Fruit fly (Drosophila melanogaster) whole organism, wandering third instar larva: Measurements from ENCODE around the gene CG15263.

Source experiments
- Abd-B ChIP-seq: fragments of >200 bp; optimal IDR thresholded peaks from 2 replicates; lab custom pipeline; 2017; ENCODE audit warnings: missing biosample characterization, missing genetic modification characterization
- CG32264 ChIP-seq: fragments of 200-800 bp; sonication (Bioruptor generic); optimal IDR thresholded peaks from 2 replicates; lab custom pipeline; 2016; ENCODE audit warnings: missing biosample characterization, missing genetic modification characterization
- CG9705 ChIP-seq: fragments of 200-800 bp; sonication (Bioruptor generic); optimal IDR thresholded peaks from 2 replicates; lab custom pipeline; 2018; ENCODE audit warnings: missing biosample characterization, mild to moderate bottlenecking, missing genetic modification characterization
- CrebA ChIP-seq: fragments of 200-800 bp; sonication (Bioruptor generic); optimal IDR thresholded peaks from 2 replicates; lab custom pipeline; 2016; ENCODE audit warnings: missing biosample characterization, mild to moderate bottlenecking, missing genetic modification characterization, borderline replicate concordance
- Dfd ChIP-seq: fragments of >200 bp; optimal IDR thresholded peaks from 2 replicates; lab custom pipeline; 2017; ENCODE audit warnings: missing biosample characterization, missing genetic modification characterization
- Dif ChIP-seq: fragments of 200-275, 200-300 bp; sonication (Bioruptor generic); optimal IDR thresholded peaks from 2 replicates; lab custom pipeline; 2018; ENCODE audit warnings: missing biosample characterization, missing genetic modification characterization; ENCODE audit not compliant: partially characterized antibody
- GATAd ChIP-seq: sonication (Bioruptor generic); optimal IDR thresholded peaks from 2 replicates; lab custom pipeline; 2016; ENCODE audit warnings: missing biosample characterization, missing genetic modification characterization
- HLH106 ChIP-seq: fragments of 200-800 bp; optimal IDR thresholded peaks from 3 replicates; lab custom pipeline; 2019; ENCODE audit warnings: missing biosample characterization, mild to moderate bottlenecking, missing genetic modification characterization, moderate library complexity
- Mio ChIP-seq: sonication (Bioruptor generic); optimal IDR thresholded peaks from 2 replicates; lab custom pipeline; 2016; ENCODE audit warnings: missing biosample characterization, missing genetic modification characterization
- Myc ChIP-seq: fragments of >200 bp; optimal IDR thresholded peaks from 2 replicates; lab custom pipeline; 2017
- N ChIP-seq: fragments of >200 bp; optimal IDR thresholded peaks from 2 replicates; lab custom pipeline; 2018; ENCODE audit warnings: missing biosample characterization, missing external identifiers, missing genetic modification characterization
- OdsH ChIP-seq: fragments of 200-800 bp; sonication (Bioruptor generic); optimal IDR thresholded peaks from 2 replicates; lab custom pipeline; 2016; ENCODE audit warnings: missing biosample characterization, mild to moderate bottlenecking, missing genetic modification characterization
- Rel ChIP-seq, 2 experiments: fragments of 200-800 bp; sonication (Bioruptor generic) in 1 of 2; optimal IDR thresholded peaks; 2 replicates in 1 of 2; 3 replicates in 1 of 2; lab custom pipeline; 2016 to 2019; ENCODE audit warnings: mild to moderate bottlenecking in 2 of 2, missing biosample characterization in 2 of 2, missing genetic modification characterization in 2 of 2, moderate library complexity in 1 of 2
- Sp1 ChIP-seq: fragments of 200-800 bp; sonication (Bioruptor generic); optimal IDR thresholded peaks from 3 replicates; lab custom pipeline; 2019; ENCODE audit warnings: missing biosample characterization, mild to moderate bottlenecking, missing genetic modification characterization, moderate library complexity
- brk ChIP-seq: fragments of 200-800 bp; sonication (Bioruptor generic); optimal IDR thresholded peaks from 2 replicates; lab custom pipeline; 2016; ENCODE audit warnings: missing biosample characterization, mild to moderate bottlenecking, missing genetic modification characterization
- dmrt93B ChIP-seq: fragments of 200-800 bp; sonication (Bioruptor generic); optimal IDR thresholded peaks from 2 replicates; lab custom pipeline; 2018; ENCODE audit warnings: missing biosample characterization, mild to moderate bottlenecking, missing genetic modification characterization
- dsf ChIP-seq: sonication (Bioruptor generic); optimal IDR thresholded peaks from 2 replicates; lab custom pipeline; 2016; ENCODE audit warnings: missing biosample characterization, missing genetic modification characterization, borderline replicate concordance
- ey ChIP-seq: fragments of 200-800 bp; sonication (Bioruptor generic); optimal IDR thresholded peaks from 2 replicates; lab custom pipeline; 2016; ENCODE audit warnings: missing biosample characterization, missing genetic modification characterization
- foxo ChIP-seq, 2 experiments: fragments of 200-800 bp; sonication (Bioruptor generic); optimal IDR thresholded peaks; 2 replicates in 1 of 2; 3 replicates in 1 of 2; lab custom pipeline; 2016 to 2017; ENCODE audit warnings: missing biosample characterization in 2 of 2, missing genetic modification characterization in 2 of 2
- fru ChIP-seq: fragments of 200-800 bp; sonication (Bioruptor generic); optimal IDR thresholded peaks from 3 replicates; lab custom pipeline; 2016; ENCODE audit warnings: missing biosample characterization, mild to moderate bottlenecking, missing genetic modification characterization
- h ChIP-seq: fragments of 200-800 bp; sonication (Bioruptor generic); optimal IDR thresholded peaks from 3 replicates; lab custom pipeline; 2016; ENCODE audit warnings: missing biosample characterization, mild to moderate bottlenecking, missing genetic modification characterization
- jim ChIP-seq: fragments of 175-275, 200-325 bp; sonication (Bioruptor generic); optimal IDR thresholded peaks from 2 replicates; lab custom pipeline; 2016; ENCODE audit warnings: missing biosample characterization, mild to moderate bottlenecking, missing genetic modification characterization
- lola ChIP-seq: fragments of >200 bp; optimal IDR thresholded peaks from 2 replicates; lab custom pipeline; 2017; ENCODE audit warnings: missing biosample characterization, missing genetic modification characterization
- pan ChIP-seq: fragments of >200 bp; optimal IDR thresholded peaks from 2 replicates; lab custom pipeline; 2017
- rgr ChIP-seq: fragments of 200-800 bp; sonication (Bioruptor generic); optimal IDR thresholded peaks from 3 replicates; lab custom pipeline; 2016; ENCODE audit warnings: missing biosample characterization, mild to moderate bottlenecking, missing genetic modification characterization
- sage ChIP-seq: fragments of 200-800 bp; sonication (Bioruptor generic); optimal IDR thresholded peaks from 2 replicates; lab custom pipeline; 2016; ENCODE audit warnings: missing biosample characterization, mild to moderate bottlenecking, missing genetic modification characterization
- sv ChIP-seq: fragments of 200-800 bp; sonication (Bioruptor generic); optimal IDR thresholded peaks from 3 replicates; lab custom pipeline; 2016; ENCODE audit warnings: missing biosample characterization, missing genetic modification characterization
- tai ChIP-seq: sonication (Bioruptor generic); optimal IDR thresholded peaks from 2 replicates; lab custom pipeline; 2016; ENCODE audit warnings: missing biosample characterization, missing genetic modification characterization
- usp ChIP-seq: fragments of >200 bp; optimal IDR thresholded peaks from 2 replicates; lab custom pipeline; 2017; ENCODE audit warnings: missing biosample characterization, missing genetic modification characterization

Gene CG15263

DNA sequence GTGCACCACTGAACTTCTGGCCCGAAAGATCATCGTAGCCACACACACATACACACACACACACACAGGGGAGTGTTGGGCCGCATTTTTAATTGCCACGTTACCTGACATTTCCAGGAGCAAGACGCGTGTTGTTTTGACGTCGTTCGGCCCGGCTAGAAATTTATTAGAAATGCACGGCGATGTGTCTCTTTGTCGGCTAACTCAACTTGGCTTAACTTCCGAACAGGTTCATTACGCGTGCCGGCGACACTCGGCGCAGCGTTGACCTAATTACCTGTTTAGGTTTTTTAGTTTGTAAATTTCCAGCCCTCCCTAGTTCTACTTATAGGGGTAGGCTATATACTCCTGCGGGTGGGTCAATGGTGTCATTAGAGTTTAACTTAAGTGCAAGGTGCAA is 35.1 kb downstream of the CG15263 start:
- no peak for TF ChIP-seq dsf (GFP tag; lab: Kevin White, UChicago)
- no peak for TF ChIP-seq CG32264 (GFP tag; lab: Kevin White, UChicago)
- TF ChIP-seq brk (GFP tag; lab: Kevin White, UChicago): no peak
- no peak for TF ChIP-seq usp
- TF ChIP-seq HLH106 (tag; lab: Kevin White, UChicago): no peak
- no peak for TF ChIP-seq Mio (GFP tag; lab: Kevin White, UChicago)
- TF ChIP-seq Rel (GFP tag; optimal IDR thresholded peaks at IDR 0.05; lab: Kevin White, UChicago): no peak
- TF ChIP-seq Rel (tag; optimal IDR thresholded peaks at IDR 0.05; lab: Kevin White, UChicago): no peak
- TF ChIP-seq Sp1 (GFP tag; lab: Kevin White, UChicago): no peak
- no peak for TF ChIP-seq pan (lab: Kevin White, UChicago)
- no peak for TF ChIP-seq h
- TF ChIP-seq lola (GFP tag; lab: Kevin White, UChicago): no peak
- TF ChIP-seq OdsH (GFP tag; lab: Kevin White, UChicago): no peak
- TF ChIP-seq sv (GFP tag; lab: Kevin White, UChicago): no peak
- TF ChIP-seq sage: no peak
- TF ChIP-seq GATAd (GFP tag; lab: Kevin White, UChicago): no peak

DNA sequence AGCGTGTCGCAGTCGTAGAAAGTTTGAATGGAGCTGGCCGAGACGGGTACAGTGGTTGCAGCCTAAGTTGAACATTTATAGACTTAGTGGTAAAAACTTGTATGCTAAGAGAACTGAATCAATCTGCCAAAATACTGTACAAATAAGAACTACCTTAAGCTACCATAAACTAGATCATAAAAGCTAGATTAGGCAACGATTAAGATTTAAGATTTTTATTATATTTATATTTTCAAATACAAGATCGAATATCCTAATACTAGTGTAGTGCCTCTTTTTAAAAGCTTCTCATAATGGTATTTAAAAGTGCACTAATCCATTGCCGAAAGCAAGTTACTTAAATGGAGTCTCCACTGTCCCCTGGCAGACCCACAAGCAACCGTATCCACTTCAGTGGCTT is 36.6 kb downstream of the CG15263 start:
- TF ChIP-seq Mio (GFP tag; lab: Kevin White, UChicago): no peak

DNA sequence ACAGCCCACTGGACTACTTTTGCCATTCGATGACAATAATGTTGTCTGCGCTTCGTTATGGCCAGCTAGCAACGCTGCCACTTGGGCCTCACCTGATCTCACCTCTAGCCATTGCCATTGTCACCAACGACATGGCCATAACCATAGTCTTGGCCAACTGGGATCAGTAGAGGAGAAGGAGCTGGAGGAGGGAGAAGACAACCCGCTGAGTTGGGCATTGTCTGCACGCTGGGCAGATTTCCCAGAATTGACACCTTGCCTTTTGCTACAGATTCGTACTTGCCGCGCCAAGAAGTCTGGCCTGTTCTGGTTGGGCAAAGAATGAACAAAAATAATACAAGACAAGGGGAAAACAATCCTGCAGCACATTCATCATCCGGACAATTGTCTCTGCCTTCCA is 38.4 kb downstream of the CG15263 start:
- TF ChIP-seq dsf (GFP tag; lab: Kevin White, UChicago) (no peak), CG9705 (no peak), Myc (lab: Kevin White, UChicago) (no peak), foxo (GFP tag; optimal IDR thresholded peaks at IDR 0.05; lab: Kevin White, UChicago) (no peak), sv (GFP tag; lab: Kevin White, UChicago) (no peak), CrebA (GFP tag; lab: Kevin White, UChicago) (no peak), h (no peak), Rel (GFP tag; optimal IDR thresholded peaks at IDR 0.05; lab: Kevin White, UChicago) (no peak), Rel (tag; optimal IDR thresholded peaks at IDR 0.05; lab: Kevin White, UChicago) (no peak), pan (lab: Kevin White, UChicago) (no peak), Dfd (GFP tag; lab: Kevin White, UChicago) (no peak), sage (no peak), dmrt93B (GFP tag; lab: Kevin White, UChicago) (no peak), rgr (GFP tag; lab: Kevin White, UChicago) (no peak), OdsH (GFP tag; lab: Kevin White, UChicago) (no peak), N (GFP tag; lab: Kevin White, UChicago) (no peak), jim (GFP tag; lab: Kevin White, UChicago) (no peak), Mio (GFP tag; lab: Kevin White, UChicago) (no peak), CG32264 (GFP tag; lab: Kevin White, UChicago) (no peak)

- TF ChIP-seq dsf (GFP tag; lab: Kevin White, UChicago) (no peak), Dif (GFP tag; lab: Kevin White, UChicago) (no peak), ey (GFP tag; lab: Kevin White, UChicago) (no peak), tai (no peak)
These were observed 39.5 kb downstream of the CG15263 start for dm6 chr2L:15324103-15324840.

- peak; percentile 18 for TF ChIP-seq fru (GFP tag; lab: Kevin White, UChicago)
- no peak for TF ChIP-seq tai
- peak; percentile 17 for TF ChIP-seq OdsH (GFP tag; lab: Kevin White, UChicago)
- peak in 1 of 2 experiments; percentile 27 for TF ChIP-seq foxo (GFP tag; optimal IDR thresholded peaks at IDR 0.05; lab: Kevin White, UChicago)
- TF ChIP-seq Abd-B (GFP tag; lab: Kevin White, UChicago): no peak
- TF ChIP-seq, all 38 proteins: peak for 3
These were observed 40.9 kb downstream of the CG15263 start for dm6 chr2L:15325555-15326285.
